Fruit fly (Drosophila melanogaster) S2 (cell line): ENCODE data around the gene CG43345.

Source experiments
- CG8478 ChIP-seq: fragments of >200 bp; optimal IDR thresholded peaks from 2 replicates; lab custom pipeline; 2018
- CTCF ChIP-seq, 2 experiments: fragments of >200 bp; optimal IDR thresholded peaks; 2 replicates each; lab custom pipeline; 2018

dm6 chr2L:21200275-21200674 is 31.9 kb upstream of the CG43345 start, which contains the start of gene CG31624:
- no peak for TF ChIP-seq CTCF (optimal IDR thresholded peaks at IDR 0.05; lab: Kevin White, UChicago)
- no peak for TF ChIP-seq CG8478 (lab: Kevin White, UChicago)
